Fruit fly (Drosophila melanogaster): ENCODE measurements around the gene Or94b.
A peak's percentile ranks its signal among the peaks of the same experiment; 100 is the strongest.

The Or94b gene

DNA sequence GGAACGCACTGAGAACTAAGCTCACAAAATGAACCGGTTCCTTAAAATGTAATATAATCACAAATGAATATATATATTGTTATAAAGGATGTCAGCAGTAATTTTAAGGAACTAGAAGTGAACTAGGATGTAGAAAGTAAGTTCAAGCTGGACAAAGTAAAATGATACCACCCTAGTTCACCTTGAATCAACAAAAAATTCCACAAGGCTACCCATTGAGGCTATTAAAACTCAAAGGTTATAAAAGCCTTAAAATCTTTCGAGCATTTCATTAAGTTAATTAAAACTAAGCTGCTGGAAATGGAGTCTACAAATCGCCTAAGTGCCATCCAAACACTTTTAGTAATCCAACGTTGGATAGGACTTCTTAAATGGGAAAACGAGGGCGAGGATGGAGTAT is at the start of gene Or94b:
Gene Or94b (plus strand): TSS at position 301 of the 400 bp plus-strand sequence.
- TF ChIP-seq CG1620 (GFP tag; optimal IDR thresholded peaks at IDR 0.05) (no peak), pad (GFP tag; optimal IDR thresholded peaks at IDR 0.05) (no peak), Clk (GFP tag; optimal IDR thresholded peaks at IDR 0.05) (no peak), CG5204 (GFP tag; optimal IDR thresholded peaks at IDR 0.05) (no peak)

- no peak for TF ChIP-seq Mnt (GFP tag; optimal IDR thresholded peaks at IDR 0.05)
- TF ChIP-seq cnc (optimal IDR thresholded peaks at IDR 0.05), result no peak
- no peak for TF ChIP-seq Hr96 (GFP tag; optimal IDR thresholded peaks at IDR 0.05)
- TF ChIP-seq CG7101 (tag; optimal IDR thresholded peaks at IDR 0.05), result no peak
- TF ChIP-seq cic (GFP tag; optimal IDR thresholded peaks at IDR 0.05), result no peak
- TF ChIP-seq CG12768 (GFP tag; optimal IDR thresholded peaks at IDR 0.05), result no peak
- no peak for TF ChIP-seq bab1 (GFP tag; optimal IDR thresholded peaks at IDR 0.05)
- no peak for TF ChIP-seq CG14711 (tag; optimal IDR thresholded peaks at IDR 0.05)
- TF ChIP-seq CG33017 (tag; optimal IDR thresholded peaks at IDR 0.05), result no peak
- no peak for TF ChIP-seq pad (GFP tag; optimal IDR thresholded peaks at IDR 0.05)
- no peak for TF ChIP-seq CG1620 (GFP tag; optimal IDR thresholded peaks at IDR 0.05)
- no peak for TF ChIP-seq Clk (GFP tag; optimal IDR thresholded peaks at IDR 0.05)
- TF ChIP-seq CG7045 (GFP tag; optimal IDR thresholded peaks at IDR 0.05), result no peak
- no peak for TF ChIP-seq CG11617 (GFP tag; optimal IDR thresholded peaks at IDR 0.05)
- TF ChIP-seq CG5204 (GFP tag; optimal IDR thresholded peaks at IDR 0.05), result no peak
- TF ChIP-seq tj (GFP tag; optimal IDR thresholded peaks at IDR 0.05), result no peak
These were observed 23.9 kb upstream of the Or94b start for dm6 chr3R:22965220-22965619.

dm6 chr3R:22965984-22966383 is 23.1 kb upstream of the Or94b start, which contains the start of gene Tpl94D:
Gene Tpl94D, plus strand, starts transcription at chr3R:22966284.
- TF ChIP-seq CG7045 (GFP tag; optimal IDR thresholded peaks at IDR 0.05), result no peak
- no peak for TF ChIP-seq tj (GFP tag; optimal IDR thresholded peaks at IDR 0.05)
- TF ChIP-seq CG7101 (tag; optimal IDR thresholded peaks at IDR 0.05), result no peak
- no peak for TF ChIP-seq Hr96 (GFP tag; optimal IDR thresholded peaks at IDR 0.05)

dm6 chr3R:22976997-22977396 is 12.1 kb upstream of the Or94b start, which contains the start of gene Gbp3:
Gene Gbp3, plus strand, starts transcription at chr3R:22977270.
- TF ChIP-seq CG12768 (GFP tag; optimal IDR thresholded peaks at IDR 0.05), result no peak
- no peak for TF ChIP-seq CG5204 (GFP tag; optimal IDR thresholded peaks at IDR 0.05)
- TF ChIP-seq Mnt (GFP tag; optimal IDR thresholded peaks at IDR 0.05), result no peak
- no peak for TF ChIP-seq tj (GFP tag; optimal IDR thresholded peaks at IDR 0.05)
- no peak for TF ChIP-seq Crg-1 (GFP tag; optimal IDR thresholded peaks at IDR 0.05)
- no peak for TF ChIP-seq cnc (optimal IDR thresholded peaks at IDR 0.05)
- no peak for TF ChIP-seq toe (GFP tag; optimal IDR thresholded peaks at IDR 0.05)
- TF ChIP-seq CG33017 (tag; optimal IDR thresholded peaks at IDR 0.05), result no peak
- TF ChIP-seq CG7101 (tag; optimal IDR thresholded peaks at IDR 0.05), result no peak

DNA sequence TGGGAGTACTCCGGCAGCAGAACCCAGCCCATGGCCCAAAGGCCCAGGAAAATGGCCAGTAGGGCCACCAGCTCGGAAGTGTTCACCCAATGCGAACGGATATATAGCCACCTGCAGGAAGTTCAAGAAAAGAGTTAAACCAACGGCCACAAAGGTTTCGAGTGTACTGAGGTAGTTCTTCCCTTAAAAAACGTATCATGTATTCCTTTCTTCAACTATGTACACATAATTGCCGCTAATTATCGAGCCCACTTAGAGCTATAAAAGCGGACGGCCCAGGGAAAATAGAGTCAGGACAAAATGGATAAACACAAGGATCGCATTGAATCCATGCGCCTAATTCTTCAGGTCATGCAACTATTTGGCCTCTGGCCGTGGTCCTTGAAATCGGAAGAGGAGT is 2.1 kb upstream of the Or94b start, which contains the start of gene Or94a:
Gene Or94a (plus strand): TSS at position 301 of the 400 bp plus-strand sequence.
- TF ChIP-seq cnc (optimal IDR thresholded peaks at IDR 0.05) (no peak), CG33017 (tag; optimal IDR thresholded peaks at IDR 0.05) (no peak), toe (GFP tag; optimal IDR thresholded peaks at IDR 0.05) (no peak), bab1 (GFP tag; optimal IDR thresholded peaks at IDR 0.05) (no peak), Clk (GFP tag; optimal IDR thresholded peaks at IDR 0.05) (no peak), CG14711 (tag; optimal IDR thresholded peaks at IDR 0.05) (no peak), Hr96 (GFP tag; optimal IDR thresholded peaks at IDR 0.05) (no peak), CG12768 (GFP tag; optimal IDR thresholded peaks at IDR 0.05) (no peak), ovo (GFP tag; optimal IDR thresholded peaks at IDR 0.05) (no peak), CG7101 (tag; optimal IDR thresholded peaks at IDR 0.05) (no peak), CG11617 (GFP tag; optimal IDR thresholded peaks at IDR 0.05) (no peak), cic (GFP tag; optimal IDR thresholded peaks at IDR 0.05) (no peak), CG7045 (GFP tag; optimal IDR thresholded peaks at IDR 0.05) (no peak)

DNA sequence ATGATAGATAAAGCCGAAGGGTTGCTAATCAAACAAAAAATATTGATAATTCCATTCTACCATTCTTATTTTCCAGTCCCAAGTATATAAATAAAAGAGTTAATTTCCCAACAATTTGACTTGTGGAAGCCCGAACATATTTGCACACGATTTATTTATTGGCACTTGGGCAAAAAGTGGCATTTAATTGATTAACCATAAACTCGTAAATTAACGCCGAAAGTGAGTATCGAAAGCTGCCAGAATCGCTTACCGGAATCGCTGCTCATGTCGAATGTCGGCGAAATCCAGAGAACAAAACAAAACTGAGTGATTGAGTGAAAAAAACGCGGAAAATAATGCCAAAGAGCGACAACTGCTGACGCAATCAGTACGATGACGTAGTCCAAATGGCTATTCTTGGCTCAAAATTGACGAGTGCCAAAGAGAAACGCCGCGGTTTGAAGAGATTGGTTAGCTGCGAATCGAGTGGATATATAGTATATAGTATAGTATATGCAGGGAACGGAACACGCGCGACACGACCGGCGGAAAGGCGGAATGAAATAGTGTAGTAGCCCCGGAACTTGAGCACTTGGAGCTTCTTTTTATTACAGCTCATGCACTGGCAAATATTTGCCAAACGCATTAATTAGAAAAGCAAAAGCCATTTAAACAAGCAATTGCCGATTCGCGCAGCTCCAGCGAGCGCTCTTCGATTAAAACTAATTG is 9.0 kb downstream of the Or94b start, which contains the start of gene Nha2:
Gene Nha2 (minus strand): TSS at position 617 of the 711 bp plus-strand sequence.
- no peak for TF ChIP-seq CG1620 (GFP tag; optimal IDR thresholded peaks at IDR 0.05)
- TF ChIP-seq kay (GFP tag; ENCODE audit: borderline replicate concordance), result peak; percentile 51

- TF ChIP-seq CG5204 (GFP tag; optimal IDR thresholded peaks at IDR 0.05), result no peak
- TF ChIP-seq toe (GFP tag; optimal IDR thresholded peaks at IDR 0.05), result no peak
- TF ChIP-seq tj (GFP tag; optimal IDR thresholded peaks at IDR 0.05), result no peak
- TF ChIP-seq CG7045 (GFP tag; optimal IDR thresholded peaks at IDR 0.05), result no peak
- no peak for TF ChIP-seq CG33017 (tag; optimal IDR thresholded peaks at IDR 0.05)
- no peak for TF ChIP-seq CG14711 (tag; optimal IDR thresholded peaks at IDR 0.05)
These were observed 9.6 kb downstream of the Or94b start for dm6 chr3R:22998623-22999179.
